Worm (Caenorhabditis elegans) whole organism, L1 larva: ENCODE data around the gene C44C10.9.

ENCODE experiments used
- C34B4.2 ChIP-seq: sonication (generic microtip); optimal IDR thresholded peaks from 2 replicates; lab custom pipeline; 2017; ENCODE audit warnings: mild to moderate bottlenecking, missing genetic modification characterization, missing compliant biosample characterization
- F16B12.6 ChIP-seq: fragments of 150-350 bp; optimal IDR thresholded peaks from 2 replicates; lab custom pipeline; 2014; ENCODE audit warnings: missing biosample characterization, missing genetic modification characterization
- aly-2 ChIP-seq: fragments of 150-350 bp; optimal IDR thresholded peaks from 2 replicates; lab custom pipeline; 2014; ENCODE audit warnings: missing biosample characterization, missing genetic modification characterization
- ama-1 ChIP-seq: fragments of 150-350 bp; optimal IDR thresholded peaks from 2 replicates; lab custom pipeline; 2014
- fkh-8 ChIP-seq: sonication (generic microtip); optimal IDR thresholded peaks from 2 replicates; lab custom pipeline; 2016; ENCODE audit warnings: mild to moderate bottlenecking, missing genetic modification characterization, missing compliant biosample characterization
- hlh-4 ChIP-seq: sonication (generic microtip); optimal IDR thresholded peaks from 2 replicates; lab custom pipeline; 2016; ENCODE audit warnings: mild to moderate bottlenecking, missing genetic modification characterization, missing compliant biosample characterization
- lin-15B ChIP-seq: fragments of 150-350 bp; sonication (generic microtip); optimal IDR thresholded peaks from 3 replicates; lab custom pipeline; 2014; ENCODE audit warnings: missing biosample characterization, missing genetic modification characterization
- nhr-11 ChIP-seq: fragments of 150-350 bp; optimal IDR thresholded peaks from 2 replicates; lab custom pipeline; 2014; ENCODE audit warnings: missing biosample characterization, missing genetic modification characterization
- nhr-28 ChIP-seq: fragments of 150-350 bp; optimal IDR thresholded peaks from 2 replicates; lab custom pipeline; 2014; ENCODE audit warnings: missing biosample characterization, missing genetic modification characterization
- nhr-85 ChIP-seq: sonication (generic microtip); peaks from one replicate; lab custom pipeline; 2016; ENCODE audit warnings: missing genetic modification characterization, inconsistent platforms, missing compliant biosample characterization
- pqm-1 ChIP-seq: sonication (generic microtip); optimal IDR thresholded peaks from 3 replicates; lab custom pipeline; 2017; ENCODE audit warnings: missing biosample characterization, missing genetic modification characterization
- sptf-1 ChIP-seq: fragments of 150-350 bp; optimal IDR thresholded peaks from 2 replicates; lab custom pipeline; 2014; ENCODE audit warnings: missing biosample characterization, missing genetic modification characterization
- unc-130 ChIP-seq: fragments of 150-350 bp; optimal IDR thresholded peaks from 2 replicates; lab custom pipeline; 2017; ENCODE audit warnings: missing biosample characterization, missing genetic modification characterization, inconsistent platforms

ce11 chrX:11711437-11712080 lies 4.8 kb downstream of the C44C10.9 start:
- no peak for TF ChIP-seq aly-2 (tag; lab: Kevin White, UChicago)
- no peak for TF ChIP-seq ama-1 (lab: Kevin White, UChicago)
- TF ChIP-seq sptf-1 (tag; lab: Kevin White, UChicago), result no peak
- TF ChIP-seq F16B12.6 (tag; lab: Kevin White, UChicago), result no peak
- TF ChIP-seq fkh-8 (tag; lab: Kevin White, UChicago), result no peak
- no peak for TF ChIP-seq nhr-28 (tag; lab: Kevin White, UChicago)
- no peak for TF ChIP-seq nhr-85 (tag; lab: Kevin White, UChicago)
- TF ChIP-seq unc-130, result no peak
- TF ChIP-seq hlh-4 (tag; lab: Kevin White, UChicago), result no peak
- no peak for TF ChIP-seq pqm-1 (tag; lab: Kevin White, UChicago)
- TF ChIP-seq C34B4.2, result no peak
- no peak for TF ChIP-seq lin-15B (tag; lab: Kevin White, UChicago)
- no peak for TF ChIP-seq nhr-11
